Worm (Caenorhabditis elegans): ENCODE data around the gene clec-202.

DNA sequence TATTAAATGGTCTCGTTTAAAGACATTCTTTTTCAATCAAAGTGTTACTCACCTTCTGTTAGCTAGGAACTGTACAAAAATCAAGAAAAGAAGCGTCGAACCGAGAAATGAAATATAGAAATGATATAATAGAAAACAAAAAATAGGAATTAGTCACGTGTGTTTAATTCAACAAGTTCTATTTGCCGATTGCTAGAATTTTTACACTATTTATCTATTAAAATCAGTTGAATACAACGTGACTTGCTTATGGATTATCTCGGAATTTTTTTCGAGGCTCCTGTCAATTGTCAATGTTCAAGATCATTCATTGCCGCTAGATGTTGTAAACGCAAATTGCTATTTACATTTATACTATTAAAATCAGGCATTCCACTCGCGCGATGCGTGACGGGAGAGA is 6.1 kb downstream of the clec-202 start, which contains the start of gene zipt-17:
- TF ChIP-seq fos-1 (tag; optimal IDR thresholded peaks at IDR 0.05) = no peak
- TF ChIP-seq pqm-1 (tag; optimal IDR thresholded peaks at IDR 0.05) = no peak
- no peak for TF ChIP-seq lsy-2 (tag; optimal IDR thresholded peaks at IDR 0.05)
- TF ChIP-seq rbr-2 (tag; optimal IDR thresholded peaks at IDR 0.05) = no peak
- no peak for TF ChIP-seq fkh-10 (GFP tag; optimal IDR thresholded peaks at IDR 0.05)
- TF ChIP-seq aha-1 (tag) = no peak
- TF ChIP-seq Y75B8A.6 (GFP tag; IDR thresholded peaks at IDR 0.05) = no peak
- TF ChIP-seq egl-27 (tag; optimal IDR thresholded peaks at IDR 0.05) = no peak
- no peak for TF ChIP-seq daf-16 (GFP tag; optimal IDR thresholded peaks at IDR 0.05)
- no peak for TF ChIP-seq daf-16 (tag; optimal IDR thresholded peaks at IDR 0.05)
- no peak for TF ChIP-seq nhr-25 (tag; optimal IDR thresholded peaks at IDR 0.05; ENCODE audit: borderline replicate concordance, insufficient read depth)
